Worm (Caenorhabditis elegans) whole organism, L2 larva: ENCODE measurements around the gene div-1.

Source experiments
- ZK546.5 ChIP-seq: sonication (generic microtip); optimal IDR thresholded peaks from 2 replicates; lab custom pipeline; 2017; ENCODE audit warnings: missing biosample characterization, missing genetic modification characterization
- alr-1 ChIP-seq: fragments of 150-350 bp; optimal IDR thresholded peaks from 2 replicates; lab custom pipeline; 2014; ENCODE audit warnings: missing biosample characterization, missing genetic modification characterization
- egl-27 ChIP-seq: sonication (generic microtip); optimal IDR thresholded peaks from 3 replicates; lab custom pipeline; 2017; ENCODE audit warnings: missing biosample characterization, missing genetic modification reagents, missing genetic modification characterization
- elt-1 ChIP-seq: fragments of 150-350 bp; optimal IDR thresholded peaks from 2 replicates; lab custom pipeline; 2014; ENCODE audit warnings: missing biosample characterization, missing genetic modification characterization
- fos-1 ChIP-seq: fragments of 150-350 bp; optimal IDR thresholded peaks from 2 replicates; lab custom pipeline; 2014; ENCODE audit warnings: missing biosample characterization, missing genetic modification characterization
- mab-5 ChIP-seq: fragments of 150-350 bp; optimal IDR thresholded peaks from 2 replicates; lab custom pipeline; 2014; ENCODE audit warnings: missing biosample characterization, missing genetic modification characterization
- mdl-1 ChIP-seq, 2 experiments: fragments of 150-350 bp in 1 of 2; sonication (generic microtip) in 1 of 2; optimal IDR thresholded peaks; 2 replicates each; lab custom pipeline; 2017; ENCODE audit warnings: missing biosample characterization in 2 of 2, missing genetic modification characterization in 2 of 2
- nhr-11 ChIP-seq: fragments of 150-350 bp; optimal IDR thresholded peaks from 2 replicates; lab custom pipeline; 2014; ENCODE audit warnings: missing biosample characterization, missing genetic modification characterization
- nhr-6 ChIP-seq: fragments of 150-350 bp; optimal IDR thresholded peaks from 2 replicates; lab custom pipeline; 2014; ENCODE audit warnings: missing biosample characterization, missing genetic modification characterization
- unc-62 ChIP-seq: fragments of 150-350 bp; optimal IDR thresholded peaks from 2 replicates; lab custom pipeline; 2014; ENCODE audit warnings: missing biosample characterization, missing genetic modification reagents, missing genetic modification characterization

DNA sequence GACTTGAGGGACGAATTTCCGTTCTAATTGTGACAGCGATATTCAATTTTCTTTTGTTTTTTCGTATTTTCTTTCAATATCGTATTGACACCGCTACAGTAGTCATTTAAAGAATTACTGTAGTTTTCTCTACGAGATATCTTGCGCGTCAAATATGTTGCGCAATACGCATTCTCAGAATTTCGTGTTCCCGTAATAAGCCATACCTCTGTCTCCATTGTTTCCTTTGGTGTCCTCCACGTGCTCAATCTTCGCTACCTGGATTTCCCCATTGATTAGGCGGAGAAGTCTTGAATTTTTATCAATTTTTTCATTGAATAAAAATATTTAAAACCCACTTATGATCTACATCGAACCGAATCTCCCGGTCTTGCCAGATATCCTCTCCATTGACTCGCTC is 12.9 kb upstream of the div-1 start:
- TF ChIP-seq fos-1 (tag; lab: Kevin White, UChicago) (no peak), alr-1 (tag; lab: Kevin White, UChicago) (no peak), nhr-6 (no peak), mdl-1 (tag; optimal IDR thresholded peaks at IDR 0.05; lab: Kevin White, UChicago) (no peak), nhr-11 (tag; lab: Kevin White, UChicago) (no peak), elt-1 (tag; lab: Kevin White, UChicago) (no peak), unc-62 (no peak), ZK546.5 (tag; lab: Kevin White, UChicago) (no peak), egl-27 (no peak), mab-5 (tag; lab: Kevin White, UChicago) (no peak)
